Fruit fly (Drosophila melanogaster) whole organism: ENCODE measurements around the gene Pur-alpha.

Experiments used
- CG8478 ChIP-seq: fragments of >200 bp; optimal IDR thresholded peaks from 2 replicates; lab custom pipeline; 2018; ENCODE audit warnings: inconsistent platforms
- Dll ChIP-seq: fragments of >200 bp; optimal IDR thresholded peaks from 2 replicates; lab custom pipeline; 2017
- EcR ChIP-seq, 2 experiments: fragments of >200 bp; optimal IDR thresholded peaks; 2 replicates each; lab custom pipeline; 2017; ENCODE audit warnings: missing biosample characterization in 2 of 2, missing genetic modification characterization in 2 of 2, missing genetic modification reagents in 2 of 2
- pan ChIP-seq: fragments of >200 bp; optimal IDR thresholded peaks from 2 replicates; lab custom pipeline; 2017
- psq ChIP-seq: fragments of >200 bp; optimal IDR thresholded peaks from 2 replicates; lab custom pipeline; 2017

DNA sequence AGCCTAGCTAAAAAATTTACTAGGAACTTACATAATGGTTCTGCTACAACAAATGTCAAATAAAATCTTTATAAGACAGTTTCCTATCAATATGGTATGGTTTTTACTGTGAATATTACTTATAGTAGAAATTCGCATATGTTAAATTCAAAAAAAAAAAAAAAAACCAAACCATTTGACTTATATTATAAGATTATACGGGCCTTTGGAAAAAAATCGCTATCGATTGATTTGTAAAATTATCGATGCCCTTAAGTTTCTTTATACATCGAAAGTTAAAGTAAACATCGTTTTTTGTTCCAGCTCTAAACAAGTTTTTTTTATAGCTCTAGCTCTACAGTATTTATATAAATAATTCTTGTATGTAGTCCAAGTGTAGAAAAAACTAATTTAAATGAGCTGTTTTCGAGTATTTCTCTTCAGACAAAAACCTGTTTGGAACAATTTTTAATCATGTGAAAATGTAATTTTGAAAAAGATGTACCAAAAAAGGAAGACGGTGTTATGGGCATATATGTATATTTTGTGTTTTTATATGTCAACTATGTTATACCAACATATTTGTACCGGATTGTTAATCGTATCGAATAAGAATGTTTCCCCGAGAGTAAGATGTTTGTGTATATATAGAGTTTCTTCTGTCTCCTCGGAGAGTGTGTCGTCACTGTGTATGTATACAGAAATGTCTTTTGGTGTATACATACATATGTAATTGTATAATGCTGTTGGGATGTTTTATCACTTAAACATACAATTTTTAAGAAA is 13.9 kb downstream of the Pur-alpha start, which contains the start of the genes ND-49 and Ephrin:
- TF ChIP-seq Dll (lab: Kevin White, UChicago) = no peak
- TF ChIP-seq EcR (GFP tag; optimal IDR thresholded peaks at IDR 0.05; lab: Kevin White, UChicago) = no peak
- no peak for TF ChIP-seq pan (lab: Kevin White, UChicago)
- no peak for TF ChIP-seq CG8478 (lab: Kevin White, UChicago)
- TF ChIP-seq psq (lab: Kevin White, UChicago) = no peak
